Worm (Caenorhabditis elegans): Measurements from ENCODE around the gene flh-2.

DNA sequence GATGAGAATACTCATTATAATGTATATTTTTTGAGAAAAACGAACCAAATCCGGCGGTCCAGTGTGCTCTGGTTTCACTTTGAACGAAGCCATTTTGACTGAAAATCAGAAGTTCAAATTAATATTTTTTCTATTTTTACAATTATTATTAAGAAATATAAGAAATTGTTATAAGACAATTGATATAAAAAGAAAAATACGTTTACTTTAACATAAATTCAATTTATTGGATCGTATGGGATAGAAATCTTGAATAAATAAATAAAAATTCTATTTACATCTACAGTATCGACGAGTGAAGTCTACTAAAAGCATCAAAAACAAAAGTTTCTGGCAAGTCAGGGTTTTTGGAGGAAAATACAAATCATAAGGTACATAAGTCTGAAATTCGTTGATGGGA is 8.3 kb downstream of the flh-2 start, which contains the start of gene C27F2.4:
- TF ChIP-seq ama-1 (optimal IDR thresholded peaks at IDR 0.05) (no peak), nhr-12 (tag; optimal IDR thresholded peaks at IDR 0.05) (no peak), aly-2 (tag; optimal IDR thresholded peaks at IDR 0.05) (no peak), fos-1 (tag; optimal IDR thresholded peaks at IDR 0.05) (no peak), blmp-1 (tag; optimal IDR thresholded peaks at IDR 0.05; ENCODE audit: insufficient read depth) (no peak), ztf-11 (tag; optimal IDR thresholded peaks at IDR 0.05) (no peak), zag-1 (tag; optimal IDR thresholded peaks at IDR 0.05) (no peak), skn-1 (tag; optimal IDR thresholded peaks at IDR 0.05) (no peak), peb-1 (tag; optimal IDR thresholded peaks at IDR 0.05) (no peak), ceh-16 (tag; optimal IDR thresholded peaks at IDR 0.05) (no peak), lin-11 (tag; optimal IDR thresholded peaks at IDR 0.05) (no peak), ZK546.5 (tag; optimal IDR thresholded peaks at IDR 0.05) (no peak), nhr-237 (tag; optimal IDR thresholded peaks at IDR 0.05) (no peak), snpc-4 (tag; optimal IDR thresholded peaks at IDR 0.05) (no peak)
